Worm (Caenorhabditis elegans) whole organism, L4/young adult: ENCODE data around the gene snap-29.

Experiments
- W03F9.2 ChIP-seq: fragments of 150-350 bp; optimal IDR thresholded peaks from 2 replicates; lab custom pipeline; 2014; ENCODE audit warnings: missing biosample characterization, missing genetic modification characterization
- dao-5 ChIP-seq: sonication (generic microtip); optimal IDR thresholded peaks from 2 replicates; lab custom pipeline; 2016; ENCODE audit warnings: missing genotype, missing genetic modification characterization, moderate library complexity, missing compliant biosample characterization
- him-1 ChIP-seq: sonication (generic microtip); optimal IDR thresholded peaks from 2 replicates; lab custom pipeline; 2016; ENCODE audit warnings: missing genotype, missing genetic modification reagents, missing genetic modification characterization, missing compliant biosample characterization

DNA sequence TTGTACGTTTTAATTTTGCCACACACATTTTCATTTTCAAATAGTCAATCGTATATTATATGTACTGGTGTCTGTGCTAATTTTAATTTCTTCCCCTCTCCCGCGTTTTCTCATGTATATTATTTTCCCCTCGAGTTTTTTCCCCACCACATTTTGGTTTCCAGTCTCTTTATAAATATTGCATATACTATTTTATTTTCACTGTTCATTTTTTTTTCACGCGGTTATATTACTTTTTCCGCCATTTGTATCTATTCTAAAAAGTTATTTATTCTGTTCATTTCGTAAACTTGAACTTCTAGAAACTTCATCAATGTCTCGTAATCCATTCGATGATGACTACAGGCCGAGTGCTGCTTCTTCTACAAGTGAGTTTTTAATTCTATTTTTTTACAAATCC lies at the start of gene snap-29:
- no peak for TF ChIP-seq dao-5 (tag; lab: Kevin White, UChicago)
- TF ChIP-seq him-1 (tag; lab: Kevin White, UChicago): no peak
- no peak for TF ChIP-seq W03F9.2 (tag; lab: Kevin White, UChicago)
